Worm (Caenorhabditis elegans): ENCODE results near the gene F39F10.2.
A peak's percentile ranks its signal among the peaks of the same experiment; 100 is the strongest.

F39F10.2 gene

DNA sequence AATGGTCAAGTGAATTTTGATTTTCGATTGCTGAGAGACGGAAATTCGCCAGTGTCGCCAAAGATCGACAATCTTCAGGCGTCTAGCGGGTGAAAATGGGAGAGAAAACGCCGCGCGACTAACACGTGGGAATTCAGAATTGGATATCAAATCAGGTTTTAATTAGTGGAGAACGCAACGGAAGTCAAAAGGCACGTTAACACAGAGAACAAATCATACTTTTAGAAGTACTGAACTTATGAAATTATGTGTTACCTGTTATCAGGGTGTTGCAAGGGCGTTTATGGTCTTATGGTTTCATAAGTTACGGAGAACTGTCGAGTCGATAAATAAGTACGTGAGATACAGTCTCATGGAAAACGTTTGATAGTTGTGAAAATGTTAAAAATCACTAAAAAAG, 23.3 kb upstream of the F39F10.2 start (continued):
- TF ChIP-seq lin-14 (GFP tag; optimal IDR thresholded peaks at IDR 0.05) (peak; percentile 75), fkh-8 (tag; optimal IDR thresholded peaks at IDR 0.05) (no peak), hlh-17 (GFP tag; optimal IDR thresholded peaks at IDR 0.05; ENCODE audit: borderline replicate concordance) (no peak), nhr-84 (tag; optimal IDR thresholded peaks at IDR 0.05) (no peak), unc-86 (tag; optimal IDR thresholded peaks at IDR 0.05) (no peak), sup-37 (GFP tag; optimal IDR thresholded peaks at IDR 0.05) (no peak), isw-1 (GFP tag; IDR thresholded peaks at IDR 0.05) (no peak), tbx-2 (tag; optimal IDR thresholded peaks at IDR 0.05) (peak; percentile 48), nhr-28 (tag; optimal IDR thresholded peaks at IDR 0.05) (no peak), ztf-4 (tag; optimal IDR thresholded peaks at IDR 0.05) (no peak), hlh-4 (tag; optimal IDR thresholded peaks at IDR 0.05) (no peak), ceh-82 (tag; optimal IDR thresholded peaks at IDR 0.05) (no peak), C04F5.9 (tag; optimal IDR thresholded peaks at IDR 0.05) (no peak), nhr-11 (tag; optimal IDR thresholded peaks at IDR 0.05) (no peak), vab-15 (tag; optimal IDR thresholded peaks at IDR 0.05) (no peak), blmp-1 (tag; optimal IDR thresholded peaks at IDR 0.05) (peak; percentile 95), efl-1 (optimal IDR thresholded peaks at IDR 0.05) (no peak), efl-1 (GFP tag; optimal IDR thresholded peaks at IDR 0.05 in 1 of 2) (peak in 1 of 2 experiments; percentile 27), dsc-1 (tag; optimal IDR thresholded peaks at IDR 0.05) (no peak), lir-3 (tag; optimal IDR thresholded peaks at IDR 0.05; ENCODE audit: poor library complexity) (no peak), irx-1 (tag; optimal IDR thresholded peaks at IDR 0.05) (no peak), lin-15B (tag; optimal IDR thresholded peaks at IDR 0.05) (no peak), jun-1 (tag; optimal IDR thresholded peaks at IDR 0.05) (no peak), aly-2 (tag; optimal IDR thresholded peaks at IDR 0.05) (no peak), fkh-10 (GFP tag; optimal IDR thresholded peaks at IDR 0.05) (no peak), ceh-8 (GFP tag; optimal IDR thresholded peaks at IDR 0.05) (no peak), ets-5 (GFP tag; IDR thresholded peaks at IDR 0.05) (no peak)

DNA sequence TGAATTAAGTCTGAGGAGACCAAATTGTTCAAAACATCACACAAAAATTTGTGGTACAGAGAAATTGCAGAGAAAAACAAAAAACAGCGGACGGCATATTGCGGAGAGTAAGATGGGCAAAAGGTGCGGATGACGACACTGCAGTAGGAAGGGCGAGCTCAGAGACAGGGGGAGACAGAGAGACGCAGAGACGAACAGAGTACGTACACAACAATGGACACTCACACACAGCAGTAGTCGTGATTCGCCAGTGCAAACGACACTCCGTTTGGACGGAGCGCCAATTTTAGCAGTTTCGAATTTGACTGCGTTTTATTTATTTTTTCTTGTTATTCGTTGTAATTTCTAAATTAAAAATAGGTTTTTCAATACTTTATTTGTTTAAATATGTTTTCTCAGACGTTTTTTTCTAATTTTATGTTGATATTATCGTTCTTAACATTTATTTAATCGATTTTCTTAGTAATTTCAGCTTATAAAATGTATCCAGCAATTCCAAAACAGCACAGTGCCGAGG, 22.2 kb upstream of the F39F10.2 start, which contains the start of gene T20F7.1:
T20F7.1 (plus strand) TSS at position 467 of the 517 bp plus-strand sequence.
- TF ChIP-seq egl-27 (tag; optimal IDR thresholded peaks at IDR 0.05) (peak in 1 of 2 experiments; percentile 24), dsc-1 (tag; optimal IDR thresholded peaks at IDR 0.05) (peak; percentile 53), pax-3 (tag; optimal IDR thresholded peaks at IDR 0.05) (no peak), sptf-1 (tag; optimal IDR thresholded peaks at IDR 0.05) (no peak), mep-1 (tag; optimal IDR thresholded peaks at IDR 0.05) (peak; percentile 53), nhr-20 (tag; optimal IDR thresholded peaks at IDR 0.05) (peak; percentile 87), ets-5 (GFP tag; IDR thresholded peaks at IDR 0.05) (no peak), fkh-8 (tag; optimal IDR thresholded peaks at IDR 0.05) (peak; percentile 68), tlp-1 (tag; optimal IDR thresholded peaks at IDR 0.05) (no peak), nhr-12 (tag; optimal IDR thresholded peaks at IDR 0.05) (no peak), nhr-76 (tag; optimal IDR thresholded peaks at IDR 0.05) (no peak), aly-2 (tag; optimal IDR thresholded peaks at IDR 0.05) (no peak), ama-1 (optimal IDR thresholded peaks at IDR 0.05) (no peak), fkh-10 (GFP tag; optimal IDR thresholded peaks at IDR 0.05) (peak; percentile 11), nhr-19 (GFP tag; conservative IDR thresholded peaks at IDR 0.05) (peak; percentile 88), fos-1 (tag; optimal IDR thresholded peaks at IDR 0.05) (peak; percentile 19), hlh-17 (GFP tag; optimal IDR thresholded peaks at IDR 0.05; ENCODE audit: borderline replicate concordance) (no peak), Y116A8C.19 (tag; optimal IDR thresholded peaks at IDR 0.05; ENCODE audit: borderline replicate concordance) (no peak), ces-1 (GFP tag; optimal IDR thresholded peaks at IDR 0.05) (no peak), ztf-11 (tag; optimal IDR thresholded peaks at IDR 0.05) (peak in 1 of 2 experiments; percentile 21), mab-9 (GFP tag; IDR thresholded peaks at IDR 0.05) (no peak), lin-35 (GFP tag; optimal IDR thresholded peaks at IDR 0.05) (peak; percentile 57 to 79), snpc-4 (tag; optimal IDR thresholded peaks at IDR 0.05) (peak; percentile 19), ceh-8 (GFP tag; optimal IDR thresholded peaks at IDR 0.05) (no peak), blmp-1 (tag; optimal IDR thresholded peaks at IDR 0.05) (peak; percentile 30), nhr-237 (tag; optimal IDR thresholded peaks at IDR 0.05) (no peak), ceh-88 (GFP tag; IDR thresholded peaks at IDR 0.05) (no peak), jun-1 (tag; optimal IDR thresholded peaks at IDR 0.05) (peak; percentile 16), alr-1 (tag; optimal IDR thresholded peaks at IDR 0.05; ENCODE audit: borderline replicate concordance) (no peak), C04F5.9 (tag; optimal IDR thresholded peaks at IDR 0.05) (no peak), unc-130 (tag; optimal IDR thresholded peaks at IDR 0.05) (peak; percentile 63), ceh-63 (GFP tag; optimal IDR thresholded peaks at IDR 0.05) (no peak), sup-37 (GFP tag; optimal IDR thresholded peaks at IDR 0.05) (no peak), elt-2 (tag; optimal IDR thresholded peaks at IDR 0.05) (peak; percentile 51), vab-15 (tag; optimal IDR thresholded peaks at IDR 0.05) (no peak), nhr-11 (tag; optimal IDR thresholded peaks at IDR 0.05) (no peak), hlh-4 (tag; optimal IDR thresholded peaks at IDR 0.05) (no peak)
